Fruit fly (Drosophila melanogaster): Measurements from ENCODE around the gene CG9098.

The CG9098 gene

DNA sequence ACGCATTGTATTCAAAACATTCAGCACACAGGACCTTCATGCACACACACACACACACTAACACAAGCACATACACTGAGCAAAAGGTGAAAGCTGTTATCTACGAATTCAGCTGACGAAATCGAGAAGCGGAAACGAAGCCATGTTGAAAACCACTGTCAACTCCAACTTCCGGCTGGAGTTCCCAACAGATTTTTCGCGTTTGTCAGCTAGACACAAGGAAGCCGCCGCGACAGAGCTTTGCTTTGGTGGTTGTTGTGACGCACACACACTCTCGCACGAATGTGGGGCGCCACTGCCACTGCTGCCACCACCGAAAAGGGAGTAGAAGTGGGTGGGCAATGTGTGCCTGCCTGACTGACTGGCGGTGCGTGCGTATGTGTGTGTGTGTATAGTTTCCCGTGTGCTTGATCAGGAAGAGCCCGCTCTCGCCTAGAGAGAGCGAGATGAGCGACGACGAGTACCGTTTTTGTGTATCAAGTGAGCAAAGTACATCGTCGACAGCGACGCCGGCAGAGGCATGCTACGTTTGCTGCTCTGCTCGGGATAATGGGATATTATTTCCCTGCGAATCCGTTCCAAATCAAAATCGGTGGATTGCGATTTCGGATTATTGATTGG is 14.4 kb downstream of the CG9098 start (continued):
- TF ChIP-seq Fer1 (GFP tag; optimal IDR thresholded peaks at IDR 0.05) (peak; percentile 88), unpg (GFP tag; optimal IDR thresholded peaks at IDR 0.05) (peak; percentile 51), Hr78 (GFP tag; optimal IDR thresholded peaks at IDR 0.05) (no peak), HmgD (GFP tag; optimal IDR thresholded peaks at IDR 0.05) (no peak), CG10543 (GFP tag; optimal IDR thresholded peaks at IDR 0.05) (peak; percentile 72), CG3163 (GFP tag; optimal IDR thresholded peaks at IDR 0.05) (peak; percentile 21), Jarid2 (GFP tag; optimal IDR thresholded peaks at IDR 0.05) (peak; percentile 60), dati (GFP tag; IDR thresholded peaks at IDR 0.05) (no peak), abd-A (tag; optimal IDR thresholded peaks at IDR 0.05) (no peak), ci (GFP tag; IDR thresholded peaks at IDR 0.05) (peak; percentile 77; the same call in 2 of the 3 replicates), grau (tag; optimal IDR thresholded peaks at IDR 0.05) (peak; percentile 34), Sry-β (GFP tag; optimal IDR thresholded peaks at IDR 0.05) (peak; percentile 45), mld (GFP tag; IDR thresholded peaks at IDR 0.05; ENCODE audit: partially characterized antibody) (no peak), CG1832 (GFP tag; optimal IDR thresholded peaks at IDR 0.05) (no peak), CG7556 (GFP tag; optimal IDR thresholded peaks at IDR 0.05) (peak; percentile 1), insv (GFP tag; optimal IDR thresholded peaks at IDR 0.05) (peak in 1 of 2 experiments; percentile 49), gsb (GFP tag; IDR thresholded peaks at IDR 0.05) (peak; percentile 34; the same call in 1 of the 2 replicates), CG31441 (GFP tag; IDR thresholded peaks at IDR 0.05) (peak; percentile 60), CG17802 (tag; optimal IDR thresholded peaks at IDR 0.05) (no peak), CG2712 (tag; optimal IDR thresholded peaks at IDR 0.05) (peak; percentile 49), CG9797 (GFP tag; optimal IDR thresholded peaks at IDR 0.05) (peak; percentile 27), slp2 (GFP tag; optimal IDR thresholded peaks at IDR 0.05) (peak; percentile 0), Oli (tag; optimal IDR thresholded peaks at IDR 0.05) (peak; percentile 34), HLH3B (GFP tag; IDR thresholded peaks at IDR 0.05) (no peak; the same call in 1 of the 2 replicates), CG7745 (tag; optimal IDR thresholded peaks at IDR 0.05) (no peak), CG8478 (optimal IDR thresholded peaks at IDR 0.05) (no peak), zen (tag; optimal IDR thresholded peaks at IDR 0.05) (no peak), CG15479 (GFP tag; optimal IDR thresholded peaks at IDR 0.05) (peak; percentile 10), Abd-B (GFP tag; optimal IDR thresholded peaks at IDR 0.05) (no peak), CG12219 (GFP tag; optimal IDR thresholded peaks at IDR 0.05) (peak; percentile 73), Ets65A (GFP tag) (peak; percentile 44), CG12391 (tag; optimal IDR thresholded peaks at IDR 0.05) (peak; percentile 41), nom (GFP tag; optimal IDR thresholded peaks at IDR 0.05) (peak; percentile 79), CG1233 (GFP tag; optimal IDR thresholded peaks at IDR 0.05) (peak; percentile 73), CG8290 (GFP tag; optimal IDR thresholded peaks at IDR 0.05) (peak; percentile 37), CG8290 (tag; optimal IDR thresholded peaks at IDR 0.05) (peak in 1 of 2 experiments; percentile 37), slbo (GFP tag; IDR thresholded peaks at IDR 0.05) (no peak), lab (GFP tag; optimal IDR thresholded peaks at IDR 0.05) (peak; percentile 88), sug (tag; optimal IDR thresholded peaks at IDR 0.05) (no peak), Dp (GFP tag; optimal IDR thresholded peaks at IDR 0.05) (no peak), CG5245 (GFP tag; optimal IDR thresholded peaks at IDR 0.05) (no peak), Sry-δ (GFP tag; optimal IDR thresholded peaks at IDR 0.05) (no peak), tll (GFP tag; optimal IDR thresholded peaks at IDR 0.05) (no peak), CG17328 (GFP tag; IDR thresholded peaks at IDR 0.05) (peak; percentile 26; the same call in 1 of the 2 replicates), peb (GFP tag; IDR thresholded peaks at IDR 0.05) (no peak), Side (GFP tag; optimal IDR thresholded peaks at IDR 0.05) (peak; percentile 48), tgo (GFP tag; IDR thresholded peaks at IDR 0.05) (no peak), HLHmδ (GFP tag; optimal IDR thresholded peaks at IDR 0.05) (peak; percentile 68), Hr39 (optimal IDR thresholded peaks at IDR 0.05) (no peak), CG31365 (tag; optimal IDR thresholded peaks at IDR 0.05) (peak; percentile 74)

Measured in whole organism, embryonic.